Worm (Caenorhabditis elegans) whole organism, young adult: Measurements from ENCODE around the gene aly-3.

Experiments
- B0261.1 ChIP-seq: sonication (generic microtip); optimal IDR thresholded peaks from 2 replicates; lab custom pipeline; 2016; ENCODE audit warnings: mild to moderate bottlenecking, missing genetic modification characterization, moderate library complexity, missing compliant biosample characterization
- B0336.3 ChIP-seq: fragments of 200-800 bp; sonication (Bioruptor generic); IDR thresholded peaks from 2 replicates; pipeline ENCODE4 v1.3.6; 2022; ENCODE audit warnings: missing genetic modification characterization, missing compliant biosample characterization
- C06A6.2 ChIP-seq: fragments of 200-800 bp; sonication (Bioruptor generic); conservative IDR thresholded peaks from 2 replicates; pipeline ENCODE4 v1.3.6; 2022; ENCODE audit warnings: missing genetic modification characterization, missing compliant biosample characterization
- C17E4.6 ChIP-seq: fragments of 200-800 bp; sonication (Bioruptor generic); IDR thresholded peaks from 2 replicates; pipeline ENCODE4 v1.3.6; 2022; ENCODE audit warnings: missing genetic modification reagents, missing genetic modification characterization, missing compliant biosample characterization
- F33H1.4 ChIP-seq: fragments of 200-800 bp; sonication (Bioruptor generic); IDR thresholded peaks from 2 replicates; pipeline ENCODE4 v1.3.6; 2022; ENCODE audit warnings: missing genetic modification reagents, missing genetic modification characterization, missing compliant biosample characterization
- F37B4.10 ChIP-seq: fragments of 200-800 bp; sonication (Bioruptor generic); IDR thresholded peaks from 2 replicates; pipeline ENCODE4 v1.3.6; 2022; ENCODE audit warnings: missing genetic modification characterization, missing compliant biosample characterization
- K11D2.4 ChIP-seq: fragments of 200-800 bp; sonication (Bioruptor generic); IDR thresholded peaks from 2 replicates; pipeline ENCODE4 v1.3.6; 2022; ENCODE audit warnings: missing genetic modification reagents, missing genetic modification characterization, missing compliant biosample characterization
- Y53G8AR.9 ChIP-seq: fragments of 200-800 bp; sonication (Bioruptor generic); conservative IDR thresholded peaks from 2 replicates; pipeline ENCODE4 v1.3.6; 2022; ENCODE audit warnings: missing genetic modification reagents, missing genetic modification characterization, missing compliant biosample characterization
- Y95B8A.8 ChIP-seq: fragments of 200-800 bp; sonication (Bioruptor generic); IDR thresholded peaks from 2 replicates; pipeline ENCODE4 v1.3.6; 2022; ENCODE audit warnings: missing genetic modification reagents, missing genetic modification characterization, missing compliant biosample characterization
- ama-1 ChIP-seq, 3 experiments: fragments of 150-350 bp in 1 of 3; sonication (generic microtip) in 2 of 3; optimal IDR thresholded peaks; 2 replicates each; lab custom pipeline; 2014 to 2018; ENCODE audit warnings: missing biosample characterization in 2 of 3, missing genetic modification characterization in 2 of 3, missing genetic modification reagents in 2 of 3
- aptf-2 ChIP-seq: fragments of 200-800 bp; sonication (Bioruptor generic); conservative IDR thresholded peaks from 2 replicates; pipeline ENCODE4 v1.3.6; 2022; ENCODE audit warnings: missing genetic modification reagents, missing genetic modification characterization, missing compliant biosample characterization
- athp-1 ChIP-seq: sonication (generic microtip); optimal IDR thresholded peaks from 2 replicates; lab custom pipeline; 2017; ENCODE audit warnings: mild to moderate bottlenecking, missing genetic modification characterization, missing compliant biosample characterization
- attf-5 ChIP-seq: fragments of 200-800 bp; sonication (Bioruptor generic); optimal IDR thresholded peaks from 2 replicates; lab custom pipeline; 2018; ENCODE audit warnings: mild to moderate bottlenecking, missing genetic modification characterization, missing compliant biosample characterization
- attf-6 ChIP-seq: fragments of 200-800 bp; sonication (Bioruptor generic); IDR thresholded peaks from 2 replicates; pipeline ENCODE4 v1.3.6; 2022; ENCODE audit warnings: missing genetic modification reagents, missing genetic modification characterization, missing compliant biosample characterization
- cebp-1 ChIP-seq, 2 experiments: fragments of 200-800 bp in 1 of 2; sonication (Bioruptor generic) in 1 of 2; sonication (generic microtip) in 1 of 2; IDR thresholded peaks in 1 of 2; optimal IDR thresholded peaks in 1 of 2; 2 replicates each; pipeline versions ENCODE4 v1.3.6 to Lab custom; 2017 to 2022; ENCODE audit warnings: missing compliant biosample characterization in 2 of 2, missing genetic modification characterization in 2 of 2, mild to moderate bottlenecking in 1 of 2, missing genetic modification reagents in 1 of 2, moderate library complexity in 1 of 2
- ceh-27 ChIP-seq: fragments of 200-800 bp; sonication (Bioruptor generic); optimal IDR thresholded peaks from 2 replicates; lab custom pipeline; 2018; ENCODE audit warnings: mild to moderate bottlenecking, missing genetic modification characterization, moderate library complexity, missing compliant biosample characterization
- dpff-1 ChIP-seq: sonication (generic microtip); optimal IDR thresholded peaks from 2 replicates; lab custom pipeline; 2017; ENCODE audit warnings: mild to moderate bottlenecking, missing genetic modification characterization, missing compliant biosample characterization
- egrh-3 ChIP-seq: fragments of 200-800 bp; sonication (Bioruptor generic); IDR thresholded peaks from 2 replicates; pipeline ENCODE4 v1.3.6; 2022; ENCODE audit warnings: missing genetic modification reagents, missing genetic modification characterization, missing compliant biosample characterization
- ekl-4 ChIP-seq: fragments of 200-800 bp; sonication (Bioruptor generic); IDR thresholded peaks from 2 replicates; pipeline ENCODE4 v1.3.6; 2022; ENCODE audit warnings: missing genetic modification reagents, missing genetic modification characterization, missing compliant biosample characterization
- him-1 ChIP-seq: sonication (generic microtip); optimal IDR thresholded peaks from 2 replicates; lab custom pipeline; 2016; ENCODE audit warnings: missing genotype, missing genetic modification reagents, missing genetic modification characterization, missing compliant biosample characterization
- hmg-20 ChIP-seq: fragments of 200-800 bp; sonication (Bioruptor generic); IDR thresholded peaks from 2 replicates; pipeline ENCODE4 v1.3.6; 2022; ENCODE audit warnings: missing genetic modification reagents, missing genetic modification characterization, missing compliant biosample characterization
- hrde-1 ChIP-seq: sonication (generic microtip); optimal IDR thresholded peaks from 2 replicates; lab custom pipeline; 2016; ENCODE audit warnings: missing genetic modification characterization, mild to moderate bottlenecking, missing compliant biosample characterization, moderate library complexity, missing genotype, missing genetic modification reagents, borderline replicate concordance
- hsf-1 ChIP-seq: fragments of 200-800 bp; sonication (Bioruptor generic); IDR thresholded peaks from 2 replicates; pipeline ENCODE4 v1.3.6; 2022; ENCODE audit warnings: missing genetic modification reagents, missing genetic modification characterization, missing compliant biosample characterization
- let-526 ChIP-seq: fragments of 200-800 bp; sonication (Bioruptor generic); IDR thresholded peaks from 2 replicates; pipeline ENCODE4 v1.3.6; 2022; ENCODE audit warnings: missing genetic modification reagents, missing genetic modification characterization, missing compliant biosample characterization
- lin-54 ChIP-seq: fragments of 200-800 bp; sonication (Bioruptor generic); optimal IDR thresholded peaks from 2 replicates; lab custom pipeline; 2018; ENCODE audit warnings: mild to moderate bottlenecking, missing genetic modification characterization, missing compliant biosample characterization
- lsl-1 ChIP-seq: fragments of 200-800 bp; sonication (Bioruptor generic); optimal IDR thresholded peaks from 2 replicates; lab custom pipeline; 2018; ENCODE audit warnings: mild to moderate bottlenecking, missing genetic modification characterization, moderate library complexity, missing compliant biosample characterization
- lsy-27 ChIP-seq: sonication (generic microtip); optimal IDR thresholded peaks from 2 replicates; lab custom pipeline; 2017; ENCODE audit warnings: missing genetic modification characterization, mild to moderate bottlenecking, missing compliant biosample characterization, antibody characterized with exemption, missing genotype, borderline replicate concordance; ENCODE audit not compliant: insufficient read depth
- madf-3 ChIP-seq: fragments of 200-800 bp; sonication (Bioruptor generic); IDR thresholded peaks from 2 replicates; pipeline ENCODE4 v1.3.6; 2022; ENCODE audit warnings: missing genetic modification reagents, missing genetic modification characterization, missing compliant biosample characterization
- madf-6 ChIP-seq: fragments of 200-800 bp; sonication (Bioruptor generic); IDR thresholded peaks from 2 replicates; pipeline ENCODE4 v1.3.6; 2022; ENCODE audit warnings: missing genetic modification reagents, missing genetic modification characterization, missing compliant biosample characterization
- madf-8 ChIP-seq: fragments of 200-800 bp; sonication (Bioruptor generic); conservative IDR thresholded peaks from 2 replicates; pipeline ENCODE4 v1.3.6; 2022; ENCODE audit warnings: missing genetic modification reagents, missing genetic modification characterization, missing compliant biosample characterization
- mel-28 ChIP-seq: sonication (generic microtip); optimal IDR thresholded peaks from 2 replicates; lab custom pipeline; 2016; ENCODE audit warnings: borderline replicate concordance, mild to moderate bottlenecking, missing genetic modification characterization, missing compliant biosample characterization
- nhr-80 ChIP-seq: sonication (generic microtip); optimal IDR thresholded peaks from 2 replicates; lab custom pipeline; 2016; ENCODE audit warnings: missing genetic modification characterization, missing compliant biosample characterization
- pbrm-1 ChIP-seq: fragments of 200-800 bp; sonication (Bioruptor generic); IDR thresholded peaks from 2 replicates; pipeline ENCODE4 v1.3.6; 2022; ENCODE audit warnings: missing genetic modification reagents, missing genetic modification characterization, missing compliant biosample characterization
- snpc-1.1 ChIP-seq: sonication (generic microtip); optimal IDR thresholded peaks from 2 replicates; lab custom pipeline; 2017; ENCODE audit warnings: missing genetic modification characterization, mild to moderate bottlenecking, missing compliant biosample characterization, antibody characterized with exemption, moderate library complexity, missing genotype, missing genetic modification reagents; ENCODE audit not compliant: insufficient read depth
- snpc-4 ChIP-seq, 5 experiments: fragments of 150-350 bp in 1 of 5; sonication (generic microtip) in 4 of 5; optimal IDR thresholded peaks; 2 replicates each; lab custom pipeline; 2014 to 2018; ENCODE audit warnings: missing genetic modification characterization in 5 of 5, missing biosample characterization in 3 of 5, antibody characterized with exemption in 2 of 5, mild to moderate bottlenecking in 2 of 5, missing compliant biosample characterization in 2 of 5, missing genotype in 2 of 5, moderate library complexity in 2 of 5, missing genetic modification reagents in 1 of 5
- tbp1 ChIP-seq: fragments of 200-800 bp; sonication (Bioruptor generic); optimal IDR thresholded peaks from 2 replicates; lab custom pipeline; 2018; ENCODE audit warnings: mild to moderate bottlenecking, missing genetic modification characterization, missing compliant biosample characterization
- zfh-2 ChIP-seq: fragments of 200-800 bp; sonication (Bioruptor generic); conservative IDR thresholded peaks from 2 replicates; pipeline ENCODE4 v1.3.6; 2022; ENCODE audit warnings: missing genetic modification reagents, missing genetic modification characterization, missing compliant biosample characterization
- zim-3 ChIP-seq: sonication (generic microtip); optimal IDR thresholded peaks from 2 replicates; lab custom pipeline; 2017; ENCODE audit warnings: mild to moderate bottlenecking, missing genetic modification characterization, moderate library complexity, missing compliant biosample characterization
- ztf-25 ChIP-seq: fragments of 200-800 bp; sonication (Bioruptor generic); IDR thresholded peaks from 2 replicates; pipeline ENCODE4 v1.3.6; 2022; ENCODE audit warnings: missing genetic modification reagents, missing genetic modification characterization, missing compliant biosample characterization
- ztf-28 ChIP-seq: fragments of 200-800 bp; sonication (Bioruptor generic); IDR thresholded peaks from 2 replicates; pipeline ENCODE4 v1.3.6; 2022; ENCODE audit warnings: missing genetic modification reagents, missing genetic modification characterization, missing compliant biosample characterization
- ztf-3 ChIP-seq: fragments of 200-800 bp; sonication (Bioruptor generic); optimal IDR thresholded peaks from 2 replicates; lab custom pipeline; 2018; ENCODE audit warnings: mild to moderate bottlenecking, missing genetic modification characterization, missing compliant biosample characterization

Gene aly-3

ce11 chrIV:12121076-12121475, 2.0 kb upstream of the aly-3 start, which contains the start of the genes ddb-1 and M18.6 (continued):
- peak; percentile 42; the same call in 1 of the 2 replicates for TF ChIP-seq madf-8
- TF ChIP-seq snpc-4 (GFP tag; optimal IDR thresholded peaks at IDR 0.05; lab: Kevin White, UChicago): no peak
- TF ChIP-seq snpc-4 (tag; optimal IDR thresholded peaks at IDR 0.05; lab: Kevin White, UChicago): peak in 2 of 4 experiments; percentile 33 to 42

- TF ChIP-seq snpc-1.1 (tag; lab: Kevin White, UChicago): no peak
- no peak for TF ChIP-seq cebp-1 (GFP tag; IDR thresholded peaks at IDR 0.05; lab: Robert Waterston, UW)
- TF ChIP-seq cebp-1 (tag; optimal IDR thresholded peaks at IDR 0.05; lab: Kevin White, UChicago): peak; percentile 6
- no peak for TF ChIP-seq B0261.1 (tag; lab: Kevin White, UChicago)
- TF ChIP-seq madf-6: peak; percentile 19; the same call in 1 of the 2 replicates
- no peak for TF ChIP-seq aptf-2 (GFP tag; lab: Robert Waterston, UW)
- peak; percentile 40 for TF ChIP-seq hrde-1
- TF ChIP-seq mel-28 (tag; lab: Kevin White, UChicago): no peak
- 0 out of 2 replicates have a peak, but pooled peaks have one; percentile 43 for TF ChIP-seq attf-6
- TF ChIP-seq ztf-3 (GFP tag; lab: Kevin White, UChicago): no peak
- no peak; the same call in 1 of the 2 replicates for TF ChIP-seq B0336.3
- TF ChIP-seq ztf-28 (GFP tag; lab: Robert Waterston, UW): no peak
- TF ChIP-seq lin-54 (GFP tag; lab: Kevin White, UChicago): no peak
- no peak for TF ChIP-seq K11D2.4
- no peak for TF ChIP-seq snpc-4 (GFP tag; optimal IDR thresholded peaks at IDR 0.05; lab: Kevin White, UChicago)
- TF ChIP-seq snpc-4 (tag; optimal IDR thresholded peaks at IDR 0.05; lab: Kevin White, UChicago): peak in 1 of 4 experiments; percentile 19
- TF ChIP-seq zfh-2 (GFP tag; lab: Robert Waterston, UW): peak; percentile 70
- TF ChIP-seq let-526 (GFP tag; lab: Robert Waterston, UW): no peak
- TF ChIP-seq madf-3 (GFP tag; lab: Robert Waterston, UW): peak; percentile 84
- TF ChIP-seq C17E4.6 (GFP tag; lab: Robert Waterston, UW): no peak
- TF ChIP-seq ekl-4 (GFP tag; lab: Robert Waterston, UW): 0 out of 2 replicates have a peak, but pooled peaks have one; percentile 27
- TF ChIP-seq ztf-25 (GFP tag; lab: Robert Waterston, UW): no peak
- TF ChIP-seq dpff-1 (tag; lab: Kevin White, UChicago): no peak
- no peak for TF ChIP-seq zim-3 (tag; lab: Kevin White, UChicago)
- 0 out of 2 replicates have a peak, but pooled peaks have one; percentile 30 for TF ChIP-seq hsf-1
- peak; percentile 5 for TF ChIP-seq athp-1 (tag; lab: Kevin White, UChicago)
- TF ChIP-seq Y95B8A.8 (GFP tag; lab: Robert Waterston, UW): peak; percentile 58; the same call in 1 of the 2 replicates
- peak; percentile 56; the same call in 1 of the 2 replicates for TF ChIP-seq egrh-3
- TF ChIP-seq ama-1 (optimal IDR thresholded peaks at IDR 0.05; lab: Kevin White, UChicago): no peak
- peak in 1 of 2 experiments; percentile 40 for TF ChIP-seq ama-1 (GFP tag; optimal IDR thresholded peaks at IDR 0.05; lab: Kevin White, UChicago)
- TF ChIP-seq Y53G8AR.9: 0 out of 2 replicates have a peak, but pooled peaks have one; percentile 18
Observed at ce11 chrIV:12124314-12125084, 1.4 kb downstream of the aly-3 start, which contains the start of gene dhhc-6. dhhc-6 (plus strand) TSS chrIV:12124952.

DNA sequence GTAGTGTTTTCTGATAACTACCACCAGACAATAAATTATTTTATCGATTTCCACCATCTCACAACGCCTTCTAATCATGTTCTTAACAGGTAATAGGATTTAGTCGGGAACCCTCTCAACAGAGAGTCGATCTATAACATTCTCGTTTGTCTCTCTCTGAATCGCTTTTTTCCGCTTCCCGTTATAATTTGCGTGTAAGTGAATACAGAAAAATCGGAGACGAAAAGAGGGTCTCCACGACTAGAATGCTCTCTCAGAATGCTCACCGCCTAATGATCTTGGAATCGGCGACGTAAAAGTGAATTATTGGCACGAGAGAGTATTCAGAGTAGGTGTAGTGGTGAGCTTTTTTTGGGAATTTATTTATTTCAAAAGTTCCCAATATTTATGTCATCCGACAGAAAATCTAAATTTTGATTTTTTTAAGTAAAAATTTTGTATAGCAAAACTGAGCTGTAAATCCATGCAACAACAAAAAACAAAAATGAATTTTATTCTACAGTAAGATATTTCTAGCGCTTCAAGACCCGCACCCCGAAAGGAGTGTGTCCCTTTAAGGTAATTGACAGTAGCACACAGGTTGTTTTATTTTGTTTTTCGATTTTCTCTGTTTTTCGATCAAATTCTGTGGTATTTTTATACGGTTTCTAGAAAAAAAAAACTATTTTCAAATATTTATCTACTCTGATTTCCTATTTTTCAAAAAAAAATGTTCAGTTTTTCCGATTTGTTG, 3.8 kb downstream of the aly-3 start:
- TF ChIP-seq lsy-27 (no peak), hmg-20 (no peak), ceh-27 (no peak), F37B4.10 (GFP tag; lab: Robert Waterston, UW) (no peak), C06A6.2 (no peak), nhr-80 (tag; lab: Kevin White, UChicago) (no peak), athp-1 (tag; lab: Kevin White, UChicago) (no peak), him-1 (tag; lab: Kevin White, UChicago) (peak; percentile 30), pbrm-1 (GFP tag; lab: Robert Waterston, UW) (no peak), lsl-1 (GFP tag; lab: Kevin White, UChicago) (peak; percentile 90), attf-5 (no peak), tbp1 (GFP tag; lab: Kevin White, UChicago) (no peak), F33H1.4 (GFP tag; lab: Robert Waterston, UW) (peak; percentile 83)
